Fruit fly (Drosophila melanogaster) whole organism, prepupa: Measurements from ENCODE around the gene CG5556.

ENCODE experiments used
- CG10631 ChIP-seq: fragments of 200-800 bp; sonication (Bioruptor generic); optimal IDR thresholded peaks from 2 replicates; lab custom pipeline; 2016; ENCODE audit warnings: missing biosample characterization, missing genetic modification characterization
- CG16779 ChIP-seq: fragments of 200-800 bp; sonication (Bioruptor generic); optimal IDR thresholded peaks from 3 replicates; lab custom pipeline; 2017; ENCODE audit warnings: missing biosample characterization, mild to moderate bottlenecking, missing genetic modification characterization
- CG32006 ChIP-seq: fragments of 200-800 bp; sonication (Bioruptor generic); optimal IDR thresholded peaks from 3 replicates; lab custom pipeline; 2017; ENCODE audit warnings: missing biosample characterization, mild to moderate bottlenecking, missing genetic modification characterization
- CG6792 ChIP-seq: fragments of 200-800 bp; sonication (Bioruptor generic); optimal IDR thresholded peaks from 3 replicates; lab custom pipeline; 2016; ENCODE audit warnings: missing biosample characterization, missing genetic modification characterization
- CG8319 ChIP-seq: fragments of 200-800 bp; sonication (Bioruptor generic); optimal IDR thresholded peaks from 3 replicates; lab custom pipeline; 2016; ENCODE audit warnings: missing biosample characterization, missing genetic modification characterization
- Gug ChIP-seq: fragments of 200-800 bp; sonication (Bioruptor generic); IDR thresholded peaks from 2 replicates; pipeline ENCODE4 v1.3.6; 2022; ENCODE audit warnings: missing biosample characterization, missing genetic modification characterization
- Lpt ChIP-seq: fragments of 200-800 bp; sonication (Bioruptor generic); optimal IDR thresholded peaks from 3 replicates; lab custom pipeline; 2016; ENCODE audit warnings: missing biosample characterization, missing genetic modification characterization
- Smox ChIP-seq: fragments of 200-800 bp; sonication (Bioruptor generic); optimal IDR thresholded peaks from 3 replicates; lab custom pipeline; 2016; ENCODE audit warnings: missing biosample characterization, missing genetic modification characterization
- dac ChIP-seq: fragments of 200-800 bp; sonication (Bioruptor generic); optimal IDR thresholded peaks from 2 replicates; lab custom pipeline; 2017; ENCODE audit warnings: missing biosample characterization, mild to moderate bottlenecking, missing genetic modification characterization
- eg ChIP-seq: fragments of 200-800 bp; sonication (Bioruptor generic); IDR thresholded peaks from 3 replicates; pipeline ENCODE4 v1.3.6; 2022; ENCODE audit warnings: missing biosample characterization, missing genetic modification characterization
- esn ChIP-seq: fragments of 200-800 bp; sonication (Bioruptor generic); optimal IDR thresholded peaks from 2 replicates; lab custom pipeline; 2016; ENCODE audit warnings: missing biosample characterization, mild to moderate bottlenecking, missing genetic modification characterization, moderate library complexity
- fd59A ChIP-seq: fragments of 200-800 bp; sonication (Bioruptor generic); optimal IDR thresholded peaks from 2 replicates; lab custom pipeline; 2017; ENCODE audit warnings: missing biosample characterization, mild to moderate bottlenecking, missing genetic modification characterization, missing genetic modification reagents

DNA sequence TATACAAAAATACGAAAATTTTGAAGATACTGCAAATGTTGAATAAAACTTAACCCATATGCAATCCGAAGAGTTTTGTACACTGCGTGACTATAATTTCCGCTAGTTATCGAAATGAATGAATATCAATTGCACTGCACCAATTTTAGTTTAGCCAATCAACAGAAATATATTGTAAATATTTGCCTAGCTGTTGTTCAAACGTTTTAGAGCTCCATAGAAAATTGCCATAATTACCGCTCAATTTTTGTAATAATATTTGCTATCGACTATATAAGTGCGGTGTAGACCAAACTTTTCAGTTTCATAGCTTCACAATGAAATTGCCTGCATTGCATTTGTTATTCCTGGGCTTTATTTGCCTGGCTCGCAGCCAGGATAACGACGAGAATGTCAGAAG, 23.8 kb downstream of the CG5556 start, which contains the start of gene a5:
- TF ChIP-seq CG8319 (no peak), CG32006 (GFP tag; lab: Kevin White, UChicago) (no peak), dac (GFP tag; lab: Kevin White, UChicago) (no peak), esn (GFP tag; lab: Kevin White, UChicago) (no peak), CG16779 (tag; lab: Kevin White, UChicago) (no peak), eg (GFP tag; lab: Robert Waterston, UW) (no peak), Smox (GFP tag; lab: Kevin White, UChicago) (no peak), CG10631 (no peak), Gug (no peak), CG6792 (GFP tag; lab: Kevin White, UChicago) (no peak), fd59A (GFP tag; lab: Kevin White, UChicago) (no peak), Lpt (GFP tag; lab: Kevin White, UChicago) (no peak)
